Worm (Caenorhabditis elegans) whole organism, young adult: ENCODE results near the gene Y110A2AL.1.

Experiments used
- C06A6.2 ChIP-seq: fragments of 200-800 bp; sonication (Bioruptor generic); conservative IDR thresholded peaks from 2 replicates; pipeline ENCODE4 v1.3.6; 2022; ENCODE audit warnings: missing genetic modification characterization, missing compliant biosample characterization
- ama-1 ChIP-seq, 3 experiments: fragments of 150-350 bp in 1 of 3; sonication (generic microtip) in 2 of 3; optimal IDR thresholded peaks; 2 replicates each; lab custom pipeline; 2014 to 2018; ENCODE audit warnings: missing biosample characterization in 2 of 3, missing genetic modification characterization in 2 of 3, missing genetic modification reagents in 2 of 3
- mcd-1 ChIP-seq: fragments of 200-800 bp; sonication (Bioruptor generic); IDR thresholded peaks from 2 replicates; pipeline ENCODE4 v1.3.6; 2022; ENCODE audit warnings: missing genetic modification reagents, missing genetic modification characterization, missing compliant biosample characterization
- nfyb-1 ChIP-seq: fragments of 200-800 bp; sonication (Bioruptor generic); IDR thresholded peaks from 2 replicates; pipeline ENCODE4 v1.3.6; 2022; ENCODE audit warnings: missing genetic modification reagents, missing genetic modification characterization, missing compliant biosample characterization
- pha-4 ChIP-seq: fragments of 150-350 bp; sonication (generic microtip); optimal IDR thresholded peaks from 2 replicates; lab custom pipeline; 2014; ENCODE audit warnings: missing biosample characterization, missing genetic modification reagents, missing genetic modification characterization

DNA sequence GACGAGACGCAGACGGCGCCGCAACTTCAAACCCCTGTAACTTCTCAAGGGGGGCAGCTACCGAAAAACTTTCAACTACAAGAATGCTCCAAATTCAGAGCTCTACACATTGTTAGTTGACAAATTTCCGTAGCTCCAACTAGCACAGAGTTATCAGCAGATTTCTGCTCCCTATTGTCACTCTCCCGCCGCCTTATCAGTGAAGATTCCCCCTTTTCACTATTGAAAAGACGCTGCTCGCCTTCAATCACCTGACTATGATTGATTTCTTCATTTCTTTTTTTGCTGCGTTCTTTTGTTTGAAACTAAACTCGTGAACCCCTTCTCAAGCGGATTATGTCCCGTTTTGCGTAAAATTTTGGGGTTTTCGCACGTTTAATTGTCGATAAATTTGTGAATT is 47.5 kb downstream of the Y110A2AL.1 start:
- TF ChIP-seq nfyb-1 (GFP tag; lab: Robert Waterston, UW), result no peak
- no peak for TF ChIP-seq pha-4 (tag; lab: Kevin White, UChicago)
- TF ChIP-seq ama-1 (optimal IDR thresholded peaks at IDR 0.05; lab: Kevin White, UChicago), result no peak
- TF ChIP-seq ama-1 (GFP tag; optimal IDR thresholded peaks at IDR 0.05; lab: Kevin White, UChicago), result no peak
- no peak for TF ChIP-seq C06A6.2
- TF ChIP-seq mcd-1, result no peak
